Fruit fly (Drosophila melanogaster): Measurements from ENCODE around the gene CG4678.

dm6 chrX:16648435-16648781 lies 47.5 kb upstream of the CG4678 start:
- TF ChIP-seq D1 (tag; optimal IDR thresholded peaks at IDR 0.05) = no peak
- TF ChIP-seq CG8301 (tag; optimal IDR thresholded peaks at IDR 0.05) = no peak
- no peak for TF ChIP-seq CG12605 (GFP tag; IDR thresholded peaks at IDR 0.05)
- no peak for TF ChIP-seq CG14655 (GFP tag; optimal IDR thresholded peaks at IDR 0.05)
- TF ChIP-seq EcR (GFP tag; optimal IDR thresholded peaks at IDR 0.05) = no peak
- no peak for TF ChIP-seq Pif1A (GFP tag; optimal IDR thresholded peaks at IDR 0.05)
- no peak for TF ChIP-seq rn (GFP tag; IDR thresholded peaks at IDR 0.05)
- no peak for TF ChIP-seq CG34367 (tag; optimal IDR thresholded peaks at IDR 0.05)
- no peak for TF ChIP-seq CG15710 (tag; optimal IDR thresholded peaks at IDR 0.05)
- TF ChIP-seq Pif1B (GFP tag; optimal IDR thresholded peaks at IDR 0.05) = no peak
- no peak for TF ChIP-seq Snoo (tag; optimal IDR thresholded peaks at IDR 0.05)
- TF ChIP-seq CG8159 (tag; optimal IDR thresholded peaks at IDR 0.05) = no peak
- no peak for TF ChIP-seq CG17806 (tag; optimal IDR thresholded peaks at IDR 0.05)
- TF ChIP-seq gl (tag; optimal IDR thresholded peaks at IDR 0.05) = no peak
